Worm (Caenorhabditis elegans) whole organism, L4 larva: ENCODE results near the gene C06E2.5.

Experiments
- F10B5.3 ChIP-seq: sonication (generic microtip); optimal IDR thresholded peaks from 2 replicates; lab custom pipeline; 2016; ENCODE audit warnings: mild to moderate bottlenecking, missing genetic modification characterization, missing compliant biosample characterization
- F26F4.8 ChIP-seq: fragments of 200-800 bp; sonication (Bioruptor generic); conservative IDR thresholded peaks from 2 replicates; pipeline ENCODE4 v1.3.6; 2022; ENCODE audit warnings: missing genetic modification characterization, missing compliant biosample characterization
- F37D6.2 ChIP-seq: sonication (generic microtip); optimal IDR thresholded peaks from 2 replicates; lab custom pipeline; 2016; ENCODE audit warnings: mild to moderate bottlenecking, missing genetic modification characterization, missing compliant biosample characterization
- aha-1 ChIP-seq: fragments of 150-350 bp; peaks from one replicate; lab custom pipeline; 2014; ENCODE audit warnings: missing biosample characterization, missing genetic modification characterization
- aly-2 ChIP-seq: sonication (generic microtip); optimal IDR thresholded peaks from 2 replicates; lab custom pipeline; 2018; ENCODE audit warnings: missing biosample characterization, missing genetic modification characterization
- ceh-28 ChIP-seq: fragments of 150-350 bp; optimal IDR thresholded peaks from 2 replicates; lab custom pipeline; 2014; ENCODE audit warnings: missing biosample characterization, missing genetic modification reagents, missing genetic modification characterization
- ceh-62 ChIP-seq: sonication (generic microtip); optimal IDR thresholded peaks from 2 replicates; lab custom pipeline; 2017; ENCODE audit warnings: missing biosample characterization, missing genetic modification characterization
- cey-2 ChIP-seq: sonication (generic microtip); optimal IDR thresholded peaks from 3 replicates; lab custom pipeline; 2017; ENCODE audit warnings: missing genetic modification characterization, mild to moderate bottlenecking, missing compliant biosample characterization, antibody characterized with exemption, borderline replicate concordance; ENCODE audit not compliant: insufficient read depth
- ctbp-1 ChIP-seq: fragments of 200-800 bp; sonication (Bioruptor generic); IDR thresholded peaks from 2 replicates; pipeline ENCODE4 v1.3.6; 2022; ENCODE audit warnings: missing genetic modification reagents, missing genetic modification characterization, missing compliant biosample characterization
- daf-12 ChIP-seq: fragments of 150-350 bp; optimal IDR thresholded peaks from 2 replicates; lab custom pipeline; 2014; ENCODE audit warnings: missing biosample characterization, missing genetic modification reagents, missing genetic modification characterization
- daf-16 ChIP-seq, 3 experiments: sonication (generic microtip); optimal IDR thresholded peaks; 2 replicates each; lab custom pipeline; 2016 to 2017; ENCODE audit warnings: missing genetic modification characterization in 3 of 3, missing genetic modification reagents in 3 of 3, mild to moderate bottlenecking in 2 of 3, missing compliant biosample characterization in 2 of 3, missing biosample characterization in 1 of 3, moderate library complexity in 1 of 3
- daf-19 ChIP-seq: fragments of 200-800 bp; sonication (Bioruptor generic); conservative IDR thresholded peaks from 2 replicates; pipeline ENCODE4 v1.3.6; 2022; ENCODE audit warnings: missing genetic modification characterization, missing compliant biosample characterization
- dmd-6 ChIP-seq: fragments of 200-800 bp; sonication (Bioruptor generic); IDR thresholded peaks from 2 replicates; pipeline ENCODE4 v1.3.6; 2022; ENCODE audit warnings: missing genetic modification reagents, missing genetic modification characterization, missing compliant biosample characterization
- dmd-8 ChIP-seq: fragments of 200-800 bp; sonication (Bioruptor generic); IDR thresholded peaks from 2 replicates; pipeline ENCODE4 v1.3.6; 2022; ENCODE audit warnings: missing genetic modification characterization, missing compliant biosample characterization
- dpl-1 ChIP-seq: fragments of 150-350 bp; optimal IDR thresholded peaks from 2 replicates; lab custom pipeline; 2014; ENCODE audit warnings: missing biosample characterization, missing genetic modification reagents, missing genetic modification characterization
- duxl-1 ChIP-seq: sonication (generic microtip); optimal IDR thresholded peaks from 2 replicates; lab custom pipeline; 2016; ENCODE audit warnings: mild to moderate bottlenecking, missing genetic modification characterization, moderate library complexity, missing compliant biosample characterization; ENCODE audit not compliant: poor library complexity
- dve-1 ChIP-seq: sonication (generic microtip); optimal IDR thresholded peaks from 2 replicates; lab custom pipeline; 2017; ENCODE audit warnings: antibody characterized with exemption, mild to moderate bottlenecking, missing genetic modification characterization, missing compliant biosample characterization; ENCODE audit not compliant: insufficient read depth
- gei-8 ChIP-seq: fragments of 200-800 bp; sonication (Bioruptor generic); optimal IDR thresholded peaks from 2 replicates; lab custom pipeline; 2018; ENCODE audit warnings: mild to moderate bottlenecking, missing genetic modification characterization, missing compliant biosample characterization
- hlh-30 ChIP-seq: sonication (generic microtip); optimal IDR thresholded peaks from 2 replicates; lab custom pipeline; 2017; ENCODE audit warnings: antibody characterized with exemption, mild to moderate bottlenecking, missing genetic modification characterization, missing compliant biosample characterization; ENCODE audit not compliant: insufficient read depth
- hmg-1.1 ChIP-seq: fragments of 200-800 bp; sonication (Bioruptor generic); IDR thresholded peaks from 2 replicates; pipeline ENCODE4 v1.3.6; 2022; ENCODE audit warnings: missing genetic modification reagents, missing genetic modification characterization, missing compliant biosample characterization
- lin-13 ChIP-seq: fragments of 150-350 bp; optimal IDR thresholded peaks from 2 replicates; lab custom pipeline; 2014; ENCODE audit warnings: missing biosample characterization, missing genetic modification reagents, missing genetic modification characterization
- lir-3 ChIP-seq: sonication (generic microtip); optimal IDR thresholded peaks from 2 replicates; lab custom pipeline; 2016; ENCODE audit warnings: mild to moderate bottlenecking, missing genetic modification characterization, missing compliant biosample characterization
- madf-5 ChIP-seq, 2 experiments: fragments of 200-800 bp; sonication (Bioruptor generic); IDR thresholded peaks; 2 replicates each; pipeline ENCODE4 v1.3.6; 2022; ENCODE audit warnings: missing compliant biosample characterization in 2 of 2, missing genetic modification characterization in 2 of 2
- mep-1 ChIP-seq: fragments of 150-350 bp; sonication (generic microtip); optimal IDR thresholded peaks from 3 replicates; lab custom pipeline; 2014; ENCODE audit warnings: missing biosample characterization, missing genetic modification characterization
- nhr-10 ChIP-seq: fragments of 150-350 bp; optimal IDR thresholded peaks from 2 replicates; lab custom pipeline; 2014; ENCODE audit warnings: missing biosample characterization, missing genetic modification characterization
- nhr-111 ChIP-seq: fragments of 200-800 bp; sonication (Bioruptor generic); optimal IDR thresholded peaks from 2 replicates; lab custom pipeline; 2018; ENCODE audit warnings: mild to moderate bottlenecking, missing genetic modification characterization, missing compliant biosample characterization
- nhr-25 ChIP-seq: sonication (generic microtip); optimal IDR thresholded peaks from 2 replicates; lab custom pipeline; 2017; ENCODE audit warnings: missing genetic modification characterization, mild to moderate bottlenecking, missing compliant biosample characterization, antibody characterized with exemption, moderate library complexity, borderline replicate concordance; ENCODE audit not compliant: insufficient read depth
- nhr-28 ChIP-seq: fragments of 150-350 bp; optimal IDR thresholded peaks from 2 replicates; lab custom pipeline; 2014; ENCODE audit warnings: missing biosample characterization, missing genetic modification characterization
- nhr-6 ChIP-seq: fragments of 150-350 bp; optimal IDR thresholded peaks from 2 replicates; lab custom pipeline; 2014; ENCODE audit warnings: missing biosample characterization, missing genetic modification characterization
- nhr-76 ChIP-seq: fragments of 150-350 bp; optimal IDR thresholded peaks from 2 replicates; lab custom pipeline; 2014; ENCODE audit warnings: missing biosample characterization, missing genetic modification characterization
- pha-4 ChIP-seq, 2 experiments: fragments of 150-350 bp in 1 of 2; fragments of 200-800 bp in 1 of 2; sonication (Bioruptor generic) in 1 of 2; IDR thresholded peaks in 1 of 2; optimal IDR thresholded peaks in 1 of 2; 2 replicates each; pipeline versions ENCODE4 v1.3.6 to Lab custom; 2014 to 2022; ENCODE audit warnings: missing genetic modification characterization in 2 of 2, missing genetic modification reagents in 2 of 2, missing biosample characterization in 1 of 2, missing compliant biosample characterization in 1 of 2
- php-3 ChIP-seq: fragments of 200-800 bp; sonication (Bioruptor generic); IDR thresholded peaks from 2 replicates; pipeline ENCODE4 v1.3.6; 2022; ENCODE audit warnings: missing genetic modification reagents, missing genetic modification characterization, missing compliant biosample characterization
- pqm-1 ChIP-seq: sonication (generic microtip); optimal IDR thresholded peaks from 2 replicates; lab custom pipeline; 2017; ENCODE audit warnings: missing biosample characterization, missing genetic modification characterization
- set-16 ChIP-seq: fragments of 200-800 bp; sonication (Bioruptor generic); IDR thresholded peaks from 2 replicates; pipeline ENCODE4 v1.3.6; 2022; ENCODE audit warnings: missing genetic modification reagents, missing genetic modification characterization, missing compliant biosample characterization
- skn-1 ChIP-seq: fragments of 150-350 bp; optimal IDR thresholded peaks from 2 replicates; lab custom pipeline; 2014; ENCODE audit warnings: missing biosample characterization, missing genetic modification characterization
- snpc-1.2 ChIP-seq: fragments of 200-800 bp; sonication (Bioruptor generic); IDR thresholded peaks from 2 replicates; pipeline ENCODE4 v1.3.6; 2022; ENCODE audit warnings: missing genetic modification reagents, missing genetic modification characterization, missing compliant biosample characterization
- unc-130 ChIP-seq: sonication (generic microtip); optimal IDR thresholded peaks from 2 replicates; lab custom pipeline; 2016; ENCODE audit warnings: missing genetic modification reagents, missing genetic modification characterization, missing compliant biosample characterization
- unc-62 ChIP-seq, 3 experiments: fragments of 150-350 bp in 1 of 3; sonication (generic microtip); optimal IDR thresholded peaks in 2 of 3; peaks in 1 of 3; 1 replicate in 1 of 3; 2 replicates in 2 of 3; lab custom pipeline; 2014 to 2017; ENCODE audit warnings: missing biosample characterization in 3 of 3, missing genetic modification characterization in 3 of 3, missing genetic modification reagents in 3 of 3, missing genotype in 1 of 3
- zag-1 ChIP-seq: fragments of 150-350 bp; optimal IDR thresholded peaks from 2 replicates; lab custom pipeline; 2014; ENCODE audit warnings: missing biosample characterization, missing genetic modification characterization
- zfp-2 ChIP-seq: sonication (generic microtip); optimal IDR thresholded peaks from 2 replicates; lab custom pipeline; 2016; ENCODE audit warnings: mild to moderate bottlenecking, missing genetic modification characterization, missing compliant biosample characterization

C06E2.5 gene

ce11 chrX:8882162-8882561 is 24.4 kb upstream of the C06E2.5 start:
- TF ChIP-seq aly-2 (tag; lab: Kevin White, UChicago) (no peak), nhr-25 (tag; lab: Kevin White, UChicago) (peak; percentile 58)
- TF ChIP-seq, all 104 proteins: peak for 1

- no peak for TF ChIP-seq dve-1 (tag; lab: Kevin White, UChicago)
- TF ChIP-seq set-16 (GFP tag; lab: Robert Waterston, UW): no peak
- TF ChIP-seq unc-62 (GFP tag; optimal IDR thresholded peaks at IDR 0.05 in 1 of 2; lab: Kevin White, UChicago): peak in 1 of 2 experiments; percentile 88
- TF ChIP-seq unc-62 (tag; optimal IDR thresholded peaks at IDR 0.05; lab: Kevin White, UChicago): no peak
These were observed 21.6 kb upstream of the C06E2.5 start, which contains the start of gene C06E2.2 for ce11 chrX:8879349-8879748. Gene C06E2.2 (plus strand): TSS chrX:8879649.

ce11 chrX:8878709-8879108 is 21.0 kb upstream of the C06E2.5 start:
- TF ChIP-seq dmd-8 (no peak), php-3 (no peak), snpc-1.2 (GFP tag; lab: Robert Waterston, UW) (no peak), set-16 (GFP tag; lab: Robert Waterston, UW) (no peak), daf-19 (GFP tag; lab: Robert Waterston, UW) (no peak), aha-1 (no peak), zag-1 (no peak), F37D6.2 (tag; lab: Kevin White, UChicago) (no peak), nhr-10 (no peak), nhr-76 (tag; lab: Kevin White, UChicago) (no peak), ctbp-1 (GFP tag; lab: Robert Waterston, UW) (no peak)

- TF ChIP-seq set-16 (GFP tag; lab: Robert Waterston, UW) (no peak), snpc-1.2 (GFP tag; lab: Robert Waterston, UW) (peak; percentile 67; the same call in 1 of the 2 replicates), gei-8 (GFP tag; lab: Kevin White, UChicago) (no peak), nhr-6 (peak; percentile 19), dmd-6 (GFP tag; lab: Robert Waterston, UW) (no peak), pqm-1 (no peak), hmg-1.1 (GFP tag; lab: Robert Waterston, UW) (0 out of 2 replicates have a peak, but pooled peaks have one; percentile 39), zfp-2 (tag; lab: Kevin White, UChicago) (no peak), duxl-1 (no peak), F10B5.3 (tag; lab: Kevin White, UChicago) (no peak), daf-12 (tag; lab: Kevin White, UChicago) (no peak), hlh-30 (tag; lab: Kevin White, UChicago) (peak; percentile 45), nhr-28 (tag; lab: Kevin White, UChicago) (no peak), nhr-76 (tag; lab: Kevin White, UChicago) (no peak), madf-5 (GFP tag; IDR thresholded peaks at IDR 0.05; lab: Robert Waterston, UW) (peak in 1 of 2 experiments; percentile 51; a peak in 1 of 4 replicates), mep-1 (peak; percentile 3), pha-4 (GFP tag; IDR thresholded peaks at IDR 0.05; lab: Robert Waterston, UW) (peak; percentile 37; the same call in 1 of the 2 replicates), pha-4 (tag; optimal IDR thresholded peaks at IDR 0.05; lab: Kevin White, UChicago) (no peak), dpl-1 (GFP tag; lab: Kevin White, UChicago) (no peak), ceh-28 (tag; lab: Kevin White, UChicago) (no peak), ceh-62 (tag; lab: Kevin White, UChicago) (no peak), cey-2 (tag; lab: Kevin White, UChicago) (no peak), nhr-111 (GFP tag; lab: Kevin White, UChicago) (no peak), aha-1 (peak; percentile 40), lir-3 (tag; lab: Kevin White, UChicago) (no peak), lin-13 (GFP tag; lab: Kevin White, UChicago) (no peak), daf-16 (GFP tag; optimal IDR thresholded peaks at IDR 0.05; lab: Kevin White, UChicago) (peak in 1 of 2 experiments; percentile 26), daf-16 (tag; optimal IDR thresholded peaks at IDR 0.05; lab: Kevin White, UChicago) (no peak), F26F4.8 (GFP tag; lab: Robert Waterston, UW) (peak; percentile 60; the same call in 1 of the 2 replicates), skn-1 (tag; lab: Kevin White, UChicago) (no peak), unc-130 (GFP tag; lab: Kevin White, UChicago) (no peak)
These were observed 19.4 kb upstream of the C06E2.5 start for ce11 chrX:8877162-8877561.
